Fruit fly (Drosophila melanogaster): Measurements from ENCODE around the gene shd.

DNA sequence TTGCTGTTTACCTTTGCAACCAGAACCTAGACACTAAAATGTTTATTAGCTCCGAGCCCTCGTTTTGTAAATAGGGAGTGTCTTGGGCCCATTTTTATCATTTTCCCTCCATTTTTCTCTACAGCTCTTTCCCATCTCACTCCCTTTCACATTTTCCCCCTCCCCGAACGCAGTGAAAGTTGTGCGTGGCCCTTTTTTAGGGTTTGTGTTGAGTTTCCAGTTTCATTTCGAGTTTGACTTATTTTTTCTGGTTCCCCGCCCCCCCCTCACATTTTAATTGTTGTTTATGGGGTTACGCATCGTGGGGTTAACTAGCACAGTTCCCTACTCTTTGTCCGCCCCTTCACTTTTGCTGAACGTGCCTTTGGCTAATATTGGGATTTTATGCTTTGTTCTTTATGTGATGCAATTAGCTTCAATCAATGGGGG lies 11.3 kb downstream of the shd start:
- TF ChIP-seq CTCF (optimal IDR thresholded peaks at IDR 0.05) (no peak), CG8478 (optimal IDR thresholded peaks at IDR 0.05) (no peak)

Data from S2 (cell line).